Worm (Caenorhabditis elegans) whole organism, late embryonic: ENCODE results near the gene gpa-17.

Experiments used
- C08G9.2 ChIP-seq: sonication (generic microtip); optimal IDR thresholded peaks from 2 replicates; lab custom pipeline; 2016; ENCODE audit warnings: mild to moderate bottlenecking, missing genetic modification characterization, moderate library complexity, missing compliant biosample characterization
- F13H6.1 ChIP-seq: sonication (generic microtip); optimal IDR thresholded peaks from 2 replicates; lab custom pipeline; 2016; ENCODE audit warnings: missing genetic modification characterization, missing compliant biosample characterization
- K02D7.2 ChIP-seq: sonication (generic microtip); optimal IDR thresholded peaks from 2 replicates; lab custom pipeline; 2017; ENCODE audit warnings: mild to moderate bottlenecking, missing genetic modification characterization, missing compliant biosample characterization
- K09A11.1 ChIP-seq: sonication (generic microtip); optimal IDR thresholded peaks from 2 replicates; lab custom pipeline; 2017; ENCODE audit warnings: antibody characterized with exemption, mild to moderate bottlenecking, missing genetic modification characterization, missing compliant biosample characterization; ENCODE audit not compliant: insufficient read depth
- T23F11.4 ChIP-seq: fragments of 200-800 bp; sonication (Bioruptor generic); optimal IDR thresholded peaks from 2 replicates; lab custom pipeline; 2018; ENCODE audit warnings: mild to moderate bottlenecking, missing genetic modification characterization, missing compliant biosample characterization
- Y22D7AL.16 ChIP-seq: sonication (generic microtip); optimal IDR thresholded peaks from 2 replicates; lab custom pipeline; 2016; ENCODE audit warnings: missing genetic modification characterization, missing compliant biosample characterization
- ama-1 ChIP-seq: fragments of 150-350 bp; optimal IDR thresholded peaks from 2 replicates; lab custom pipeline; 2014
- ceh-14 ChIP-seq: sonication (generic microtip); optimal IDR thresholded peaks from 2 replicates; lab custom pipeline; 2016; ENCODE audit warnings: missing genotype, missing genetic modification characterization, missing compliant biosample characterization
- ceh-19 ChIP-seq: fragments of 200-800 bp; sonication (Bioruptor generic); optimal IDR thresholded peaks from 2 replicates; lab custom pipeline; 2018; ENCODE audit warnings: mild to moderate bottlenecking, missing genetic modification characterization, missing compliant biosample characterization
- ceh-22 ChIP-seq: sonication (generic microtip); optimal IDR thresholded peaks from 2 replicates; lab custom pipeline; 2017; ENCODE audit warnings: missing biosample characterization, missing genetic modification characterization
- ceh-30 ChIP-seq: fragments of 150-350 bp; optimal IDR thresholded peaks from 2 replicates; lab custom pipeline; 2014; ENCODE audit warnings: missing biosample characterization, missing genetic modification characterization
- ceh-6 ChIP-seq: fragments of 200-800 bp; sonication (Bioruptor generic); optimal IDR thresholded peaks from 2 replicates; lab custom pipeline; 2018; ENCODE audit warnings: mild to moderate bottlenecking, missing genetic modification characterization, missing compliant biosample characterization
- che-1 ChIP-seq: sonication (generic microtip); optimal IDR thresholded peaks from 2 replicates; lab custom pipeline; 2016; ENCODE audit warnings: mild to moderate bottlenecking, missing genetic modification characterization, missing compliant biosample characterization
- dmd-4 ChIP-seq: sonication (generic microtip); optimal IDR thresholded peaks from 2 replicates; lab custom pipeline; 2016; ENCODE audit warnings: borderline replicate concordance, missing genetic modification characterization, missing compliant biosample characterization
- elt-2 ChIP-seq: sonication (generic microtip); optimal IDR thresholded peaks from 2 replicates; lab custom pipeline; 2016; ENCODE audit warnings: missing genetic modification reagents, missing genetic modification characterization, missing compliant biosample characterization
- ets-4 ChIP-seq: sonication (generic microtip); optimal IDR thresholded peaks from 2 replicates; lab custom pipeline; 2016; ENCODE audit warnings: missing genetic modification characterization, missing compliant biosample characterization
- eyg-1 ChIP-seq: sonication (generic microtip); optimal IDR thresholded peaks from 2 replicates; lab custom pipeline; 2016; ENCODE audit warnings: missing genotype, missing genetic modification characterization, missing compliant biosample characterization
- fax-1 ChIP-seq: sonication (generic microtip); optimal IDR thresholded peaks from 2 replicates; lab custom pipeline; 2016; ENCODE audit warnings: missing genotype, missing genetic modification characterization, missing compliant biosample characterization
- fkh-6 ChIP-seq: sonication (generic microtip); optimal IDR thresholded peaks from 2 replicates; lab custom pipeline; 2016; ENCODE audit warnings: missing genetic modification characterization, missing compliant biosample characterization
- hlh-30 ChIP-seq: sonication (generic microtip); optimal IDR thresholded peaks from 2 replicates; lab custom pipeline; 2017; ENCODE audit warnings: antibody characterized with exemption, missing genetic modification characterization, missing compliant biosample characterization; ENCODE audit not compliant: insufficient read depth
- hlh-6 ChIP-seq: sonication (generic microtip); optimal IDR thresholded peaks from 2 replicates; lab custom pipeline; 2016; ENCODE audit warnings: missing genotype, missing genetic modification characterization, missing compliant biosample characterization
- hlh-8 ChIP-seq: sonication (generic microtip); optimal IDR thresholded peaks from 2 replicates; lab custom pipeline; 2016; ENCODE audit warnings: missing genotype, missing genetic modification characterization, missing compliant biosample characterization
- madf-2 ChIP-seq: sonication (generic microtip); optimal IDR thresholded peaks from 2 replicates; lab custom pipeline; 2017; ENCODE audit warnings: missing genetic modification characterization, missing compliant biosample characterization
- nhr-11 ChIP-seq: fragments of 150-350 bp; optimal IDR thresholded peaks from 2 replicates; lab custom pipeline; 2014; ENCODE audit warnings: missing biosample characterization, missing genetic modification characterization
- pax-1 ChIP-seq: fragments of 150-350 bp; optimal IDR thresholded peaks from 2 replicates; lab custom pipeline; 2014; ENCODE audit warnings: missing biosample characterization, missing genetic modification characterization
- pha-2 ChIP-seq: sonication (generic microtip); optimal IDR thresholded peaks from 2 replicates; lab custom pipeline; 2017; ENCODE audit warnings: mild to moderate bottlenecking, missing genetic modification characterization, missing compliant biosample characterization
- rnt-1 ChIP-seq: sonication (generic microtip); optimal IDR thresholded peaks from 2 replicates; lab custom pipeline; 2016; ENCODE audit warnings: missing genetic modification characterization, missing compliant biosample characterization
- sox-2 ChIP-seq: fragments of 200-800 bp; sonication (Bioruptor generic); IDR thresholded peaks from 2 replicates; pipeline ENCODE4 v1.3.6; 2022; ENCODE audit warnings: missing genetic modification reagents, missing genetic modification characterization, missing compliant biosample characterization
- sox-4 ChIP-seq: sonication (generic microtip); optimal IDR thresholded peaks from 2 replicates; lab custom pipeline; 2017; ENCODE audit warnings: mild to moderate bottlenecking, missing genetic modification characterization, inconsistent platforms, missing compliant biosample characterization
- syd-9 ChIP-seq: sonication (generic microtip); optimal IDR thresholded peaks from 2 replicates; lab custom pipeline; 2016; ENCODE audit warnings: mild to moderate bottlenecking, missing genetic modification characterization, moderate library complexity, missing compliant biosample characterization
- tbx-2 ChIP-seq: sonication (generic microtip); optimal IDR thresholded peaks from 2 replicates; lab custom pipeline; 2016; ENCODE audit warnings: missing genetic modification characterization, missing compliant biosample characterization
- unc-3 ChIP-seq, 2 experiments: fragments of 200-800 bp in 1 of 2; sonication (Bioruptor generic) in 1 of 2; sonication (generic microtip) in 1 of 2; conservative IDR thresholded peaks in 1 of 2; optimal IDR thresholded peaks in 1 of 2; 2 replicates each; pipeline versions ENCODE4 v1.3.6 to Lab custom; 2016 to 2022; ENCODE audit warnings: missing compliant biosample characterization in 2 of 2, missing genetic modification characterization in 2 of 2, missing genetic modification reagents in 1 of 2
- unc-42 ChIP-seq: sonication (generic microtip); optimal IDR thresholded peaks from 2 replicates; lab custom pipeline; 2016; ENCODE audit warnings: missing genotype, missing genetic modification characterization, missing compliant biosample characterization
- unc-86 ChIP-seq: sonication (generic microtip); optimal IDR thresholded peaks from 2 replicates; lab custom pipeline; 2016; ENCODE audit warnings: missing genetic modification characterization, missing compliant biosample characterization
- ztf-16 ChIP-seq: sonication (generic microtip); optimal IDR thresholded peaks from 2 replicates; lab custom pipeline; 2017; ENCODE audit warnings: missing genetic modification characterization, missing compliant biosample characterization

Gene gpa-17

ce11 chrIII:2622870-2623269 is 36.5 kb downstream of the gpa-17 start, which contains the start of gene Y71H2B.2:
Gene Y71H2B.2, plus strand, starts transcription at chrIII:2623170.
- TF ChIP-seq che-1 (tag; lab: Kevin White, UChicago) = no peak
- no peak for TF ChIP-seq hlh-30
- TF ChIP-seq F13H6.1 (tag; lab: Kevin White, UChicago) = no peak
- no peak for TF ChIP-seq rnt-1
- no peak for TF ChIP-seq ama-1
- TF ChIP-seq sox-4 (tag; lab: Kevin White, UChicago) = no peak
- TF ChIP-seq hlh-6 (tag; lab: Kevin White, UChicago) = no peak
- TF ChIP-seq pax-1 (tag; lab: Kevin White, UChicago) = no peak
- no peak for TF ChIP-seq nhr-11 (tag; lab: Kevin White, UChicago)
- no peak for TF ChIP-seq K09A11.1 (tag; lab: Kevin White, UChicago)
- TF ChIP-seq ztf-16 (tag; lab: Kevin White, UChicago) = no peak
- no peak for TF ChIP-seq T23F11.4
- no peak for TF ChIP-seq fkh-6 (tag; lab: Kevin White, UChicago)
- no peak for TF ChIP-seq unc-86
- no peak for TF ChIP-seq K02D7.2 (tag; lab: Kevin White, UChicago)
- TF ChIP-seq ceh-6 (GFP tag; lab: Kevin White, UChicago) = no peak
- no peak for TF ChIP-seq sox-2 (GFP tag; lab: Robert Waterston, UW)
- TF ChIP-seq tbx-2 (tag; lab: Kevin White, UChicago) = no peak

- TF ChIP-seq elt-2 (tag; lab: Kevin White, UChicago) (no peak), rnt-1 (no peak), ceh-22 (no peak), K02D7.2 (tag; lab: Kevin White, UChicago) (no peak), hlh-6 (tag; lab: Kevin White, UChicago) (no peak), hlh-30 (no peak)
These were observed 42.3 kb downstream of the gpa-17 start, which contains the start of gene acbp-8 for ce11 chrIII:2628690-2629089. Gene acbp-8, plus strand, starts transcription at chrIII:2629013.

- no peak for TF ChIP-seq C08G9.2
- TF ChIP-seq unc-86 = no peak
- TF ChIP-seq fax-1 = no peak
- no peak for TF ChIP-seq ceh-14 (tag; lab: Kevin White, UChicago)
- no peak for TF ChIP-seq hlh-8 (tag; lab: Kevin White, UChicago)
- TF ChIP-seq unc-42 (tag; lab: Kevin White, UChicago) = no peak
- TF ChIP-seq hlh-30 = no peak
- TF ChIP-seq pha-2 (tag; lab: Kevin White, UChicago) = no peak
- TF ChIP-seq dmd-4 (tag; lab: Kevin White, UChicago) = no peak
- no peak for TF ChIP-seq Y22D7AL.16 (tag; lab: Kevin White, UChicago)
- TF ChIP-seq che-1 (tag; lab: Kevin White, UChicago) = no peak
- TF ChIP-seq ets-4 (tag; lab: Kevin White, UChicago) = no peak
- TF ChIP-seq ceh-30 (tag; lab: Kevin White, UChicago) = no peak
- TF ChIP-seq madf-2 (tag; lab: Kevin White, UChicago) = no peak
- no peak for TF ChIP-seq tbx-2 (tag; lab: Kevin White, UChicago)
- no peak for TF ChIP-seq ama-1
- no peak for TF ChIP-seq unc-3 (GFP tag; conservative IDR thresholded peaks at IDR 0.05; lab: Robert Waterston, UW)
- no peak for TF ChIP-seq unc-3 (tag; optimal IDR thresholded peaks at IDR 0.05; lab: Kevin White, UChicago)
- no peak for TF ChIP-seq eyg-1
- no peak for TF ChIP-seq pax-1 (tag; lab: Kevin White, UChicago)
These were observed 46.6 kb downstream of the gpa-17 start for ce11 chrIII:2632819-2633398.

- TF ChIP-seq K02D7.2 (tag; lab: Kevin White, UChicago) (no peak), sox-4 (tag; lab: Kevin White, UChicago) (no peak), ztf-16 (tag; lab: Kevin White, UChicago) (no peak), rnt-1 (no peak), ceh-19 (GFP tag; lab: Kevin White, UChicago) (no peak), pha-2 (tag; lab: Kevin White, UChicago) (no peak), tbx-2 (tag; lab: Kevin White, UChicago) (no peak), fkh-6 (tag; lab: Kevin White, UChicago) (no peak), syd-9 (tag; lab: Kevin White, UChicago) (no peak), madf-2 (tag; lab: Kevin White, UChicago) (no peak), hlh-30 (no peak)
- TF ChIP-seq, all 69 proteins: peak for 0
These were observed 48.2 kb downstream of the gpa-17 start for ce11 chrIII:2634577-2634976.
